Worm (Caenorhabditis elegans): ENCODE measurements around the gene C27D9.2.

ce11 chrII:4727769-4728168, 28.9 kb downstream of the C27D9.2 start, which contains the start of gene ttr-41:
- TF ChIP-seq ama-1 (optimal IDR thresholded peaks at IDR 0.05) (no peak), sea-1 (GFP tag; conservative IDR thresholded peaks at IDR 0.05) (no peak), flt-1 (GFP tag; IDR thresholded peaks at IDR 0.05) (no peak), tbx-11 (GFP tag; IDR thresholded peaks at IDR 0.05) (no peak), pes-1 (GFP tag; IDR thresholded peaks at IDR 0.05) (no peak), hmbx-1 (tag; optimal IDR thresholded peaks at IDR 0.05) (no peak), ceh-36 (tag; optimal IDR thresholded peaks at IDR 0.05) (no peak), tbx-37 (GFP tag; conservative IDR thresholded peaks at IDR 0.05) (no peak), B0310.2 (tag; optimal IDR thresholded peaks at IDR 0.05) (no peak), tra-4 (tag; optimal IDR thresholded peaks at IDR 0.05) (no peak), hmg-4 (GFP tag; optimal IDR thresholded peaks at IDR 0.05) (no peak), ets-7 (tag; optimal IDR thresholded peaks at IDR 0.05) (no peak)
